Worm (Caenorhabditis elegans): ENCODE measurements around the gene col-2.

DNA sequence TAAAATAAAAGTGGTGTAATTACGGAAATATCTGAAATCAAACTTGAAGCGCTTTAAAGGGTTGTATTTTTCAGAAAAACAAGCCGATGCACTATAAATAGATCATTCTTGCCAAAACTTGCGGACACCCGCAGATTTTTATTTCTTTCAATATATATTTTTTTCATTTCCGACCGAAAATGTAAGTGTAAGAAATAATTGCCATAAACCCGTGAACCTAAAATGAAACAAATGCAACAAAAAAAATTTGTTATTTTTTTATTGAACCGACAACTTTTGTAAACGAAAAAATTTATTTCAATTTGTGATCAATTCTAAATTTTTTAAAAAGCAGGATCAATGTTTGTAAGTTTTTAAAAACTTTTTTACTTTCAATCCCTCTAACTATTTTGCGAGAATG is 4.4 kb downstream of the col-2 start, which contains the start of gene W01B6.6:
- no peak for TF ChIP-seq unc-62 (GFP tag; optimal IDR thresholded peaks at IDR 0.05)
- TF ChIP-seq lin-15B (tag; optimal IDR thresholded peaks at IDR 0.05): no peak
- TF ChIP-seq skn-1 (tag; optimal IDR thresholded peaks at IDR 0.05): no peak
- no peak for TF ChIP-seq lin-39 (tag; optimal IDR thresholded peaks at IDR 0.05)
- TF ChIP-seq mml-1 (tag; optimal IDR thresholded peaks at IDR 0.05): no peak
- TF ChIP-seq nhr-76 (tag; optimal IDR thresholded peaks at IDR 0.05): no peak
- TF ChIP-seq nhr-77 (tag; optimal IDR thresholded peaks at IDR 0.05): no peak
- TF ChIP-seq ztf-4 (tag; optimal IDR thresholded peaks at IDR 0.05): no peak
- no peak for TF ChIP-seq nhr-12 (tag; optimal IDR thresholded peaks at IDR 0.05)
- no peak for TF ChIP-seq pha-4 (tag; optimal IDR thresholded peaks at IDR 0.05)
- no peak for TF ChIP-seq elt-2 (tag; optimal IDR thresholded peaks at IDR 0.05)
- no peak for TF ChIP-seq mdl-1 (tag; optimal IDR thresholded peaks at IDR 0.05)
- TF ChIP-seq tbx-2 (tag; optimal IDR thresholded peaks at IDR 0.05): no peak

Data from whole organism, L3 larva.